Worm (Caenorhabditis elegans): ENCODE measurements around the gene R05G9.5.

DNA sequence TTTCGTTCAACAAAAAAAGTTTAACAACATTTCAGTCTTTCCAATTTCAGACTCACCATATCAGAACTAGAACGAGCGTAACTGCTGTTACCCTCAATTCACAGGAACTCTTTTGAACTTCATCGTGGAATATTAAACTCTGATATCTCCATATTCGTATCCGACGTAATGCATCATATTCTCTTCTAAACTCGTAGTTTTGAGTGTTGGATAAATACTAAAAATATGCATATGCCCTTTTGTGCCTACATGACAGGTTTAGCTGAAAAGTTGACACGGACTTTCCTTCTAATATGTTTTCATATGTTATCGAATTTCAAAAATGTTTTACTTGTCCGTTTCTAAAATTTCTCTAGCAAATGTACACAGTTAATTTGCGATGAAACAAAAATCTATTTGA, 994 bp downstream of the R05G9.5 start, which contains the start of gene twk-49:
- no peak for TF ChIP-seq aly-1 (tag; optimal IDR thresholded peaks at IDR 0.05)
- TF ChIP-seq hnd-1 (tag; optimal IDR thresholded peaks at IDR 0.05), result no peak
- no peak for TF ChIP-seq hmg-4 (GFP tag; optimal IDR thresholded peaks at IDR 0.05)
- no peak for TF ChIP-seq ceh-36 (tag; optimal IDR thresholded peaks at IDR 0.05)
- TF ChIP-seq ceh-13 (GFP tag; optimal IDR thresholded peaks at IDR 0.05), result no peak
- TF ChIP-seq flt-1 (GFP tag; IDR thresholded peaks at IDR 0.05), result no peak
- TF ChIP-seq ama-1 (optimal IDR thresholded peaks at IDR 0.05), result no peak
